Fruit fly (Drosophila melanogaster): ENCODE measurements around the gene Mlc1.

Mlc1 gene

DNA sequence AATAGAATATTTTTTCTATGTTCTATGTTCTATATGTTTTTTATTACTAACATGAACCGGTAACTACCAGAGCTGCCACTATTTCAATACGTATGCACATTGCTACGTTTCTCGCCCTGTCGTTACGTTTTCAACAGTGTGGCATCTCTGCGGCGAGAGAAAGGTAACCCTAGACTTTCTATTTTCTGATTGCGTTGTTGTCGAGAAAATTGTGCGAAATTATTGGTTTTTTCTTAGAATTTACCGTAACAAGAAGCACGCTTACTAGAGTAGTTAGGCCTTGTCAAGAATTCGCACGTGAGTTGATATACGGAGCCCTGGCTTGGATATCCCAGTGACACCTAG is 40.2 kb upstream of the Mlc1 start, which contains the start of gene btz:
Gene btz, plus strand, starts transcription at position 133 of the 345 bp plus-strand sequence.
- TF ChIP-seq psq (GFP tag; optimal IDR thresholded peaks at IDR 0.05) = peak; percentile 44
- TF ChIP-seq HLH106 (tag; optimal IDR thresholded peaks at IDR 0.05) = no peak
- TF ChIP-seq h (GFP tag; optimal IDR thresholded peaks at IDR 0.05) = peak; percentile 9
- no peak for TF ChIP-seq br (GFP tag; optimal IDR thresholded peaks at IDR 0.05)
- TF ChIP-seq dl (GFP tag; optimal IDR thresholded peaks at IDR 0.05; ENCODE audit: insufficient read depth in 1 of 2, partially characterized antibody in 2 of 2) = no peak
- no peak for TF ChIP-seq OdsH (GFP tag; optimal IDR thresholded peaks at IDR 0.05)
- peak; percentile 29 for TF ChIP-seq Myc (optimal IDR thresholded peaks at IDR 0.05)
- no peak for TF ChIP-seq foxo (GFP tag; optimal IDR thresholded peaks at IDR 0.05)
- no peak for TF ChIP-seq Jra (GFP tag; optimal IDR thresholded peaks at IDR 0.05)
- TF ChIP-seq Dfd (GFP tag; optimal IDR thresholded peaks at IDR 0.05) = no peak
- TF ChIP-seq Rel (GFP tag; optimal IDR thresholded peaks at IDR 0.05) = no peak
- no peak for TF ChIP-seq Rel (tag; optimal IDR thresholded peaks at IDR 0.05)

dm6 chr3R:27699540-27700228 is 39.7 kb upstream of the Mlc1 start, which contains the start of gene ALiX:
Gene ALiX, minus strand, starts transcription at chr3R:27700110.
- TF ChIP-seq GATAd (GFP tag; optimal IDR thresholded peaks at IDR 0.05) = no peak
- no peak for TF ChIP-seq Rel (GFP tag; optimal IDR thresholded peaks at IDR 0.05)
- peak; percentile 73 for TF ChIP-seq Rel (tag; optimal IDR thresholded peaks at IDR 0.05)
- TF ChIP-seq sage (GFP tag; optimal IDR thresholded peaks at IDR 0.05) = no peak
- TF ChIP-seq psq (GFP tag; optimal IDR thresholded peaks at IDR 0.05) = peak; percentile 70
- TF ChIP-seq Mio (GFP tag; optimal IDR thresholded peaks at IDR 0.05) = no peak
- no peak for TF ChIP-seq N (GFP tag; optimal IDR thresholded peaks at IDR 0.05)
- TF ChIP-seq dsf (GFP tag; optimal IDR thresholded peaks at IDR 0.05; ENCODE audit: borderline replicate concordance) = no peak
- no peak for TF ChIP-seq br (GFP tag; optimal IDR thresholded peaks at IDR 0.05)
- TF ChIP-seq Hr83 (GFP tag; optimal IDR thresholded peaks at IDR 0.05; ENCODE audit: poor library complexity, severe bottlenecking) = no peak
- TF ChIP-seq ey (GFP tag; optimal IDR thresholded peaks at IDR 0.05) = no peak

DNA sequence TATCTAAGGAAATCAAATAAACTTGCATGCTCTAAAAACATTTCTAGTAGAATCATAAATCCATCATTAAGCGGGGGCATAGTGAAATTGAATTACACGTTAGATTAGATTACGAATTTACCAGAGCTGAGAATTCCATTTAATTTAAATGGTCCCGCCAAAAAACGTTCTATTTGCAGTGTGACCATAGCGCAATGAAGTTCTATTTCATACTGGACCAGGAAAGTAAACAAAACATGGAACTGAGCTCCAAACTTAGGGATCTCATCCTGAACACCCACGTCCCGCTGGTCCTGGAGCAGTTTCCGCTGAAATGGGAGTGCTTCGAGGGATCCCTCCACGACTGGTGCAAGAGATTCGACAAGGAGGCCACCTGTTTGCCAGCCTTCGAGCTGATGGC is 35.0 kb upstream of the Mlc1 start, which contains the start of gene HSPBAP1:
Gene HSPBAP1, plus strand, starts transcription at position 217 of the 400 bp plus-strand sequence.
- TF ChIP-seq Rel (GFP tag; optimal IDR thresholded peaks at IDR 0.05) (no peak), Rel (tag; optimal IDR thresholded peaks at IDR 0.05) (no peak), dsf (GFP tag; optimal IDR thresholded peaks at IDR 0.05; ENCODE audit: borderline replicate concordance) (no peak), brk (GFP tag; optimal IDR thresholded peaks at IDR 0.05) (no peak), CG32264 (GFP tag; optimal IDR thresholded peaks at IDR 0.05) (no peak), GATAd (GFP tag; optimal IDR thresholded peaks at IDR 0.05) (no peak), usp (GFP tag; optimal IDR thresholded peaks at IDR 0.05) (no peak), br (GFP tag; optimal IDR thresholded peaks at IDR 0.05) (no peak), ey (GFP tag; optimal IDR thresholded peaks at IDR 0.05) (no peak), Abd-B (GFP tag; optimal IDR thresholded peaks at IDR 0.05) (no peak), lola (GFP tag; optimal IDR thresholded peaks at IDR 0.05) (no peak), Vsx2 (GFP tag; optimal IDR thresholded peaks at IDR 0.05; ENCODE audit: partially characterized antibody) (no peak), Sp1 (GFP tag; optimal IDR thresholded peaks at IDR 0.05) (no peak), Dif (GFP tag; optimal IDR thresholded peaks at IDR 0.05; ENCODE audit: partially characterized antibody) (no peak), Mio (GFP tag; optimal IDR thresholded peaks at IDR 0.05) (no peak)

dm6 chr3R:27694583-27694982 is 34.6 kb upstream of the Mlc1 start, which contains the start of gene Acp98AB:
Gene Acp98AB, plus strand, starts transcription at chr3R:27694883.
- no peak for TF ChIP-seq Dfd (GFP tag; optimal IDR thresholded peaks at IDR 0.05)
- no peak for TF ChIP-seq dl (GFP tag; optimal IDR thresholded peaks at IDR 0.05; ENCODE audit: insufficient read depth in 1 of 2, partially characterized antibody in 2 of 2)
- TF ChIP-seq tai (GFP tag; optimal IDR thresholded peaks at IDR 0.05) = no peak
- no peak for TF ChIP-seq dsf (GFP tag; optimal IDR thresholded peaks at IDR 0.05; ENCODE audit: borderline replicate concordance)
- no peak for TF ChIP-seq h (GFP tag; optimal IDR thresholded peaks at IDR 0.05)
- no peak for TF ChIP-seq CG9705 (GFP tag; optimal IDR thresholded peaks at IDR 0.05)
- TF ChIP-seq ey (GFP tag; optimal IDR thresholded peaks at IDR 0.05) = no peak
- TF ChIP-seq CG32264 (GFP tag; optimal IDR thresholded peaks at IDR 0.05) = no peak
- no peak for TF ChIP-seq sv (GFP tag; optimal IDR thresholded peaks at IDR 0.05)
- no peak for TF ChIP-seq Jra (GFP tag; optimal IDR thresholded peaks at IDR 0.05)
- TF ChIP-seq HLH106 (tag; optimal IDR thresholded peaks at IDR 0.05) = no peak
- TF ChIP-seq GATAd (GFP tag; optimal IDR thresholded peaks at IDR 0.05) = no peak
- TF ChIP-seq br (GFP tag; optimal IDR thresholded peaks at IDR 0.05) = no peak
- TF ChIP-seq Rel (GFP tag; optimal IDR thresholded peaks at IDR 0.05) = no peak
- no peak for TF ChIP-seq Rel (tag; optimal IDR thresholded peaks at IDR 0.05)
- no peak for TF ChIP-seq psq (GFP tag; optimal IDR thresholded peaks at IDR 0.05)
- no peak for TF ChIP-seq Myc (optimal IDR thresholded peaks at IDR 0.05)
- TF ChIP-seq Vsx2 (GFP tag; optimal IDR thresholded peaks at IDR 0.05; ENCODE audit: partially characterized antibody) = no peak

Measured in whole organism, wandering third instar larva.